Worm (Caenorhabditis elegans) whole organism, L4 larva: ENCODE measurements around the gene cyk-1.

Source experiments
- D1046.2 ChIP-seq: fragments of 200-800 bp; sonication (Bioruptor generic); IDR thresholded peaks from 2 replicates; pipeline ENCODE4 v1.3.6; 2022; ENCODE audit warnings: missing genetic modification characterization, missing compliant biosample characterization
- F10B5.3 ChIP-seq: sonication (generic microtip); optimal IDR thresholded peaks from 2 replicates; lab custom pipeline; 2016; ENCODE audit warnings: mild to moderate bottlenecking, missing genetic modification characterization, missing compliant biosample characterization
- F37D6.2 ChIP-seq: sonication (generic microtip); optimal IDR thresholded peaks from 2 replicates; lab custom pipeline; 2016; ENCODE audit warnings: mild to moderate bottlenecking, missing genetic modification characterization, missing compliant biosample characterization
- T20F7.1 ChIP-seq: fragments of 200-800 bp; sonication (Bioruptor generic); optimal IDR thresholded peaks from 2 replicates; lab custom pipeline; 2018; ENCODE audit warnings: mild to moderate bottlenecking, missing genetic modification characterization, missing compliant biosample characterization
- T26A8.4 ChIP-seq: fragments of 200-800 bp; sonication (Bioruptor generic); IDR thresholded peaks from 2 replicates; pipeline ENCODE4 v1.3.6; 2022; ENCODE audit warnings: missing genetic modification characterization, missing compliant biosample characterization
- aha-1 ChIP-seq: fragments of 150-350 bp; peaks from one replicate; lab custom pipeline; 2014; ENCODE audit warnings: missing biosample characterization, missing genetic modification characterization
- ama-1 ChIP-seq: fragments of 150-350 bp; optimal IDR thresholded peaks from 2 replicates; lab custom pipeline; 2014; ENCODE audit warnings: inconsistent platforms, mixed read lengths
- ceh-20 ChIP-seq: fragments of 200-800 bp; sonication (Bioruptor generic); IDR thresholded peaks from 2 replicates; pipeline ENCODE4 v1.3.6; 2022; ENCODE audit warnings: missing genetic modification reagents, missing genetic modification characterization, missing compliant biosample characterization
- ces-1 ChIP-seq: fragments of 150-350 bp; sonication (generic microtip); optimal IDR thresholded peaks from 4 replicates; lab custom pipeline; 2014; ENCODE audit warnings: missing biosample characterization, missing genetic modification reagents, missing genetic modification characterization
- daf-12 ChIP-seq: fragments of 150-350 bp; optimal IDR thresholded peaks from 2 replicates; lab custom pipeline; 2014; ENCODE audit warnings: missing biosample characterization, missing genetic modification reagents, missing genetic modification characterization
- daf-16 ChIP-seq, 3 experiments: sonication (generic microtip); optimal IDR thresholded peaks; 2 replicates each; lab custom pipeline; 2016 to 2017; ENCODE audit warnings: missing genetic modification characterization in 3 of 3, missing genetic modification reagents in 3 of 3, mild to moderate bottlenecking in 2 of 3, missing compliant biosample characterization in 2 of 3, missing biosample characterization in 1 of 3, moderate library complexity in 1 of 3
- dmd-6 ChIP-seq: fragments of 200-800 bp; sonication (Bioruptor generic); IDR thresholded peaks from 2 replicates; pipeline ENCODE4 v1.3.6; 2022; ENCODE audit warnings: missing genetic modification reagents, missing genetic modification characterization, missing compliant biosample characterization
- dpl-1 ChIP-seq: fragments of 150-350 bp; optimal IDR thresholded peaks from 2 replicates; lab custom pipeline; 2014; ENCODE audit warnings: missing biosample characterization, missing genetic modification reagents, missing genetic modification characterization
- dve-1 ChIP-seq: sonication (generic microtip); optimal IDR thresholded peaks from 2 replicates; lab custom pipeline; 2017; ENCODE audit warnings: antibody characterized with exemption, mild to moderate bottlenecking, missing genetic modification characterization, missing compliant biosample characterization; ENCODE audit not compliant: insufficient read depth
- egl-27 ChIP-seq: sonication (generic microtip); optimal IDR thresholded peaks from 3 replicates; lab custom pipeline; 2017; ENCODE audit warnings: missing biosample characterization, missing genetic modification reagents, missing genetic modification characterization
- egl-43 ChIP-seq: fragments of 200-800 bp; sonication (Bioruptor generic); IDR thresholded peaks from 2 replicates; pipeline ENCODE4 v1.3.6; 2022; ENCODE audit warnings: missing genetic modification reagents, missing genetic modification characterization, missing compliant biosample characterization
- fkh-10 ChIP-seq: fragments of 150-350 bp; optimal IDR thresholded peaks from 2 replicates; lab custom pipeline; 2014; ENCODE audit warnings: missing biosample characterization, missing genetic modification reagents, missing genetic modification characterization
- gei-8 ChIP-seq: fragments of 200-800 bp; sonication (Bioruptor generic); optimal IDR thresholded peaks from 2 replicates; lab custom pipeline; 2018; ENCODE audit warnings: mild to moderate bottlenecking, missing genetic modification characterization, missing compliant biosample characterization
- hif-1 ChIP-seq, 2 experiments: sonication (generic microtip); optimal IDR thresholded peaks; 2 replicates each; lab custom pipeline; 2016 to 2017; ENCODE audit warnings: missing compliant biosample characterization in 2 of 2, missing genetic modification characterization in 2 of 2, missing genetic modification reagents in 2 of 2, missing genotype in 2 of 2, mild to moderate bottlenecking in 1 of 2
- hlh-11 ChIP-seq: fragments of 200-800 bp; sonication (Bioruptor generic); optimal IDR thresholded peaks from 2 replicates; lab custom pipeline; 2018; ENCODE audit warnings: mild to moderate bottlenecking, missing genetic modification characterization, missing compliant biosample characterization
- hlh-30 ChIP-seq: sonication (generic microtip); optimal IDR thresholded peaks from 2 replicates; lab custom pipeline; 2017; ENCODE audit warnings: antibody characterized with exemption, mild to moderate bottlenecking, missing genetic modification characterization, missing compliant biosample characterization; ENCODE audit not compliant: insufficient read depth
- jun-1 ChIP-seq: fragments of 150-350 bp; optimal IDR thresholded peaks from 2 replicates; lab custom pipeline; 2014; ENCODE audit warnings: missing biosample characterization, missing genetic modification reagents, missing genetic modification characterization
- lin-15B ChIP-seq: fragments of 150-350 bp; sonication (generic microtip); optimal IDR thresholded peaks from 3 replicates; lab custom pipeline; 2014; ENCODE audit warnings: missing biosample characterization, missing genetic modification characterization
- lin-38 ChIP-seq: fragments of 200-800 bp; sonication (Bioruptor generic); IDR thresholded peaks from 2 replicates; pipeline ENCODE4 v1.3.6; 2022; ENCODE audit warnings: missing genetic modification reagents, missing genetic modification characterization, missing compliant biosample characterization
- lsy-2 ChIP-seq, 2 experiments: fragments of 150-350 bp in 1 of 2; sonication (generic microtip) in 1 of 2; optimal IDR thresholded peaks; 2 replicates each; lab custom pipeline; 2014 to 2017; ENCODE audit warnings: missing biosample characterization in 2 of 2, missing genetic modification characterization in 2 of 2
- mdl-1 ChIP-seq, 2 experiments: fragments of 150-350 bp in 1 of 2; sonication (generic microtip) in 1 of 2; optimal IDR thresholded peaks; 2 replicates each; lab custom pipeline; 2014 to 2017; ENCODE audit warnings: missing biosample characterization in 2 of 2, missing genetic modification characterization in 2 of 2
- mep-1 ChIP-seq: fragments of 150-350 bp; sonication (generic microtip); optimal IDR thresholded peaks from 3 replicates; lab custom pipeline; 2014; ENCODE audit warnings: missing biosample characterization, missing genetic modification characterization
- mes-2 ChIP-seq: sonication (generic microtip); optimal IDR thresholded peaks from 2 replicates; lab custom pipeline; 2016; ENCODE audit warnings: missing genotype, mild to moderate bottlenecking, missing genetic modification characterization, missing compliant biosample characterization; ENCODE audit not compliant: poor library complexity, severe bottlenecking
- nhr-11 ChIP-seq: fragments of 150-350 bp; optimal IDR thresholded peaks from 2 replicates; lab custom pipeline; 2014; ENCODE audit warnings: missing biosample characterization, missing genetic modification characterization
- nhr-28 ChIP-seq: fragments of 150-350 bp; optimal IDR thresholded peaks from 2 replicates; lab custom pipeline; 2014; ENCODE audit warnings: missing biosample characterization, missing genetic modification characterization
- nhr-42 ChIP-seq: fragments of 200-800 bp; sonication (Bioruptor generic); IDR thresholded peaks from 2 replicates; pipeline ENCODE4 v1.3.6; 2022; ENCODE audit warnings: missing genetic modification characterization, missing compliant biosample characterization
- nhr-6 ChIP-seq: fragments of 150-350 bp; optimal IDR thresholded peaks from 2 replicates; lab custom pipeline; 2014; ENCODE audit warnings: missing biosample characterization, missing genetic modification characterization
- nhr-77 ChIP-seq: fragments of 150-350 bp; optimal IDR thresholded peaks from 2 replicates; lab custom pipeline; 2014; ENCODE audit warnings: missing biosample characterization, missing genetic modification characterization
- php-3 ChIP-seq: fragments of 200-800 bp; sonication (Bioruptor generic); IDR thresholded peaks from 2 replicates; pipeline ENCODE4 v1.3.6; 2022; ENCODE audit warnings: missing genetic modification reagents, missing genetic modification characterization, missing compliant biosample characterization
- saeg-2 ChIP-seq: fragments of 200-800 bp; sonication (Bioruptor generic); IDR thresholded peaks from 2 replicates; pipeline ENCODE4 v1.3.6; 2022; ENCODE audit warnings: missing genetic modification reagents, missing genetic modification characterization, missing compliant biosample characterization
- snpc-1.2 ChIP-seq: fragments of 200-800 bp; sonication (Bioruptor generic); IDR thresholded peaks from 2 replicates; pipeline ENCODE4 v1.3.6; 2022; ENCODE audit warnings: missing genetic modification reagents, missing genetic modification characterization, missing compliant biosample characterization
- spr-3 ChIP-seq: fragments of 200-800 bp; sonication (Bioruptor generic); optimal IDR thresholded peaks from 2 replicates; lab custom pipeline; 2018; ENCODE audit warnings: mild to moderate bottlenecking, missing genetic modification characterization, missing compliant biosample characterization
- unc-62 ChIP-seq, 3 experiments: fragments of 150-350 bp in 1 of 3; sonication (generic microtip); optimal IDR thresholded peaks in 2 of 3; peaks in 1 of 3; 1 replicate in 1 of 3; 2 replicates in 2 of 3; lab custom pipeline; 2014 to 2017; ENCODE audit warnings: missing biosample characterization in 3 of 3, missing genetic modification characterization in 3 of 3, missing genetic modification reagents in 3 of 3, missing genotype in 1 of 3
- zag-1 ChIP-seq: fragments of 150-350 bp; optimal IDR thresholded peaks from 2 replicates; lab custom pipeline; 2014; ENCODE audit warnings: missing biosample characterization, missing genetic modification characterization
- zfp-2 ChIP-seq: sonication (generic microtip); optimal IDR thresholded peaks from 2 replicates; lab custom pipeline; 2016; ENCODE audit warnings: mild to moderate bottlenecking, missing genetic modification characterization, missing compliant biosample characterization
- zip-11 ChIP-seq: fragments of 200-800 bp; sonication (Bioruptor generic); IDR thresholded peaks from 2 replicates; pipeline ENCODE4 v1.3.6; 2022; ENCODE audit warnings: missing genetic modification characterization, missing compliant biosample characterization
- ztf-7 ChIP-seq: fragments of 150-350 bp; optimal IDR thresholded peaks from 2 replicates; lab custom pipeline; 2014; ENCODE audit warnings: missing biosample characterization, missing genetic modification characterization

Gene cyk-1

ce11 chrIII:6991465-6991864, 37.5 kb downstream of the cyk-1 start (continued):
- TF ChIP-seq zfp-2 (tag; lab: Kevin White, UChicago) (no peak), mdl-1 (tag; optimal IDR thresholded peaks at IDR 0.05; lab: Kevin White, UChicago) (peak in 1 of 2 experiments; percentile 16), egl-43 (GFP tag; lab: Robert Waterston, UW) (no peak), lin-38 (GFP tag; lab: Robert Waterston, UW) (no peak), nhr-28 (peak; percentile 73)

- peak; percentile 7 for TF ChIP-seq nhr-28
- peak; percentile 2 for TF ChIP-seq mes-2 (tag; lab: Kevin White, UChicago)
- TF ChIP-seq D1046.2 (GFP tag; lab: Robert Waterston, UW) = no peak
- TF ChIP-seq F37D6.2 (tag; lab: Kevin White, UChicago) = no peak
- TF ChIP-seq T26A8.4 (GFP tag; lab: Robert Waterston, UW) = peak; percentile 55; the same call in 1 of the 2 replicates
- TF ChIP-seq hlh-11 (tag; lab: Kevin White, UChicago) = peak; percentile 12
- no peak for TF ChIP-seq lin-38 (GFP tag; lab: Robert Waterston, UW)
Observed at ce11 chrIII:6989900-6990299, 39.1 kb downstream of the cyk-1 start, which contains the start of gene prk-1. Gene prk-1, plus strand, starts transcription at chrIII:6990168.

ce11 chrIII:6989201-6989600, 39.8 kb downstream of the cyk-1 start:
- TF ChIP-seq T20F7.1 (GFP tag; lab: Kevin White, UChicago) (no peak), hlh-11 (tag; lab: Kevin White, UChicago) (peak; percentile 33), mep-1 (tag; lab: Kevin White, UChicago) (peak; percentile 28), dve-1 (tag; lab: Kevin White, UChicago) (peak; percentile 70), snpc-1.2 (no peak), unc-62 (GFP tag; optimal IDR thresholded peaks at IDR 0.05 in 1 of 2; lab: Kevin White, UChicago) (peak in 1 of 2 experiments; percentile 38), unc-62 (tag; optimal IDR thresholded peaks at IDR 0.05; lab: Kevin White, UChicago) (no peak), ama-1 (lab: Kevin White, UChicago) (no peak), ztf-7 (tag; lab: Kevin White, UChicago) (peak; percentile 6), php-3 (GFP tag; lab: Robert Waterston, UW) (0 out of 2 replicates have a peak, but pooled peaks have one; percentile 37), dmd-6 (GFP tag; lab: Robert Waterston, UW) (0 out of 2 replicates have a peak, but pooled peaks have one; percentile 8), aha-1 (tag; lab: Kevin White, UChicago) (peak; percentile 51), nhr-77 (tag; lab: Kevin White, UChicago) (peak; percentile 34), daf-16 (GFP tag; optimal IDR thresholded peaks at IDR 0.05; lab: Kevin White, UChicago) (no peak), daf-16 (tag; optimal IDR thresholded peaks at IDR 0.05; lab: Kevin White, UChicago) (peak; percentile 96), nhr-28 (peak; percentile 51)

- TF ChIP-seq mep-1 (tag; lab: Kevin White, UChicago) (peak; percentile 27), hlh-30 (tag; lab: Kevin White, UChicago) (no peak), ztf-7 (tag; lab: Kevin White, UChicago) (no peak), aha-1 (tag; lab: Kevin White, UChicago) (peak; percentile 90), daf-12 (tag; lab: Kevin White, UChicago) (no peak), spr-3 (no peak), ces-1 (GFP tag; lab: Kevin White, UChicago) (no peak), mdl-1 (tag; optimal IDR thresholded peaks at IDR 0.05; lab: Kevin White, UChicago) (no peak), hlh-11 (tag; lab: Kevin White, UChicago) (peak; percentile 52), nhr-42 (GFP tag; lab: Robert Waterston, UW) (no peak), nhr-28 (no peak), hif-1 (tag; optimal IDR thresholded peaks at IDR 0.05; lab: Kevin White, UChicago) (peak in 1 of 2 experiments; percentile 8), nhr-11 (tag; lab: Kevin White, UChicago) (peak; percentile 80), nhr-6 (tag; lab: Kevin White, UChicago) (no peak), F10B5.3 (tag; lab: Kevin White, UChicago) (no peak), dpl-1 (GFP tag; lab: Kevin White, UChicago) (no peak), dve-1 (tag; lab: Kevin White, UChicago) (peak; percentile 3), unc-62 (GFP tag; optimal IDR thresholded peaks at IDR 0.05 in 1 of 2; lab: Kevin White, UChicago) (peak in 1 of 2 experiments; percentile 95), unc-62 (tag; optimal IDR thresholded peaks at IDR 0.05; lab: Kevin White, UChicago) (no peak), ceh-20 (peak; percentile 72; the same call in 1 of the 2 replicates), jun-1 (tag; lab: Kevin White, UChicago) (no peak), zag-1 (tag; lab: Kevin White, UChicago) (no peak), gei-8 (GFP tag; lab: Kevin White, UChicago) (no peak), lsy-2 (tag; optimal IDR thresholded peaks at IDR 0.05; lab: Kevin White, UChicago) (peak in 1 of 2 experiments; percentile 59), daf-16 (GFP tag; optimal IDR thresholded peaks at IDR 0.05; lab: Kevin White, UChicago) (peak in 1 of 2 experiments; percentile 91), daf-16 (tag; optimal IDR thresholded peaks at IDR 0.05; lab: Kevin White, UChicago) (no peak), egl-27 (tag; lab: Kevin White, UChicago) (no peak), saeg-2 (GFP tag; lab: Robert Waterston, UW) (no peak), fkh-10 (GFP tag; lab: Kevin White, UChicago) (no peak), zip-11 (no peak), lin-15B (tag; lab: Kevin White, UChicago) (no peak)
Observed at ce11 chrIII:6988060-6988459, 40.9 kb downstream of the cyk-1 start.
